Worm (Caenorhabditis elegans) whole organism, young adult: ENCODE measurements around the gene C08H9.18.

Experiments
- B0336.3 ChIP-seq: fragments of 200-800 bp; sonication (Bioruptor generic); IDR thresholded peaks from 2 replicates; pipeline ENCODE4 v1.3.6; 2022; ENCODE audit warnings: missing genetic modification characterization, missing compliant biosample characterization
- C17E4.6 ChIP-seq: fragments of 200-800 bp; sonication (Bioruptor generic); IDR thresholded peaks from 2 replicates; pipeline ENCODE4 v1.3.6; 2022; ENCODE audit warnings: missing genetic modification reagents, missing genetic modification characterization, missing compliant biosample characterization
- F10E7.11 ChIP-seq: sonication (generic microtip); optimal IDR thresholded peaks from 2 replicates; lab custom pipeline; 2017; ENCODE audit warnings: mild to moderate bottlenecking, missing genetic modification characterization, moderate library complexity, missing compliant biosample characterization
- F22D6.2 ChIP-seq: sonication (generic microtip); optimal IDR thresholded peaks from 2 replicates; lab custom pipeline; 2016; ENCODE audit warnings: mild to moderate bottlenecking, missing genetic modification characterization, missing compliant biosample characterization
- F23B12.7 ChIP-seq: sonication (generic microtip); optimal IDR thresholded peaks from 2 replicates; lab custom pipeline; 2017; ENCODE audit warnings: missing genetic modification characterization, mild to moderate bottlenecking, missing compliant biosample characterization, antibody characterized with exemption, moderate library complexity; ENCODE audit not compliant: insufficient read depth
- F33H1.4 ChIP-seq: fragments of 200-800 bp; sonication (Bioruptor generic); IDR thresholded peaks from 2 replicates; pipeline ENCODE4 v1.3.6; 2022; ENCODE audit warnings: missing genetic modification reagents, missing genetic modification characterization, missing compliant biosample characterization
- K12H6.12 ChIP-seq: fragments of 200-800 bp; sonication (Bioruptor generic); optimal IDR thresholded peaks from 2 replicates; lab custom pipeline; 2018; ENCODE audit warnings: mild to moderate bottlenecking, missing genetic modification characterization, missing compliant biosample characterization
- T26A5.8 ChIP-seq: sonication (generic microtip); optimal IDR thresholded peaks from 2 replicates; lab custom pipeline; 2016; ENCODE audit warnings: missing genetic modification characterization, missing compliant biosample characterization
- Y53F4B.3 ChIP-seq: fragments of 200-800 bp; sonication (Bioruptor generic); IDR thresholded peaks from 2 replicates; pipeline ENCODE4 v1.3.6; 2022; ENCODE audit warnings: missing genetic modification reagents, missing genetic modification characterization, missing compliant biosample characterization
- Y53G8AR.9 ChIP-seq: fragments of 200-800 bp; sonication (Bioruptor generic); conservative IDR thresholded peaks from 2 replicates; pipeline ENCODE4 v1.3.6; 2022; ENCODE audit warnings: missing genetic modification reagents, missing genetic modification characterization, missing compliant biosample characterization
- Y56A3A.18 ChIP-seq: fragments of 200-800 bp; sonication (Bioruptor generic); IDR thresholded peaks from 2 replicates; pipeline ENCODE4 v1.3.6; 2022; ENCODE audit warnings: missing genetic modification reagents, missing genetic modification characterization, missing compliant biosample characterization
- ama-1 ChIP-seq, 3 experiments: fragments of 150-350 bp in 1 of 3; sonication (generic microtip) in 2 of 3; optimal IDR thresholded peaks; 2 replicates each; lab custom pipeline; 2014 to 2018; ENCODE audit warnings: missing biosample characterization in 2 of 3, missing genetic modification characterization in 2 of 3, missing genetic modification reagents in 2 of 3
- attf-5 ChIP-seq: fragments of 200-800 bp; sonication (Bioruptor generic); optimal IDR thresholded peaks from 2 replicates; lab custom pipeline; 2018; ENCODE audit warnings: mild to moderate bottlenecking, missing genetic modification characterization, missing compliant biosample characterization
- die-1 ChIP-seq: sonication (generic microtip); optimal IDR thresholded peaks from 2 replicates; lab custom pipeline; 2016; ENCODE audit warnings: missing genotype, mild to moderate bottlenecking, missing genetic modification characterization, missing compliant biosample characterization
- efl-1 ChIP-seq: fragments of 150-350 bp; optimal IDR thresholded peaks from 2 replicates; lab custom pipeline; 2014; ENCODE audit warnings: missing biosample characterization, missing genetic modification reagents, missing genetic modification characterization
- egl-18 ChIP-seq: fragments of 200-800 bp; sonication (Bioruptor generic); IDR thresholded peaks from 2 replicates; pipeline ENCODE4 v1.3.6; 2022; ENCODE audit warnings: missing genetic modification reagents, missing genetic modification characterization, missing compliant biosample characterization
- egl-44 ChIP-seq: fragments of 200-800 bp; sonication (Bioruptor generic); IDR thresholded peaks from 2 replicates; pipeline ENCODE4 v1.3.6; 2022; ENCODE audit warnings: missing genetic modification reagents, missing genetic modification characterization, missing compliant biosample characterization
- gei-17 ChIP-seq: fragments of 200-800 bp; sonication (Bioruptor generic); optimal IDR thresholded peaks from 2 replicates; lab custom pipeline; 2018; ENCODE audit warnings: mild to moderate bottlenecking, missing genetic modification characterization, missing compliant biosample characterization
- him-1 ChIP-seq: sonication (generic microtip); optimal IDR thresholded peaks from 2 replicates; lab custom pipeline; 2016; ENCODE audit warnings: missing genotype, missing genetic modification reagents, missing genetic modification characterization, missing compliant biosample characterization
- hmg-1.2 ChIP-seq: fragments of 200-800 bp; sonication (Bioruptor generic); IDR thresholded peaks from 2 replicates; pipeline ENCODE4 v1.3.6; 2022; ENCODE audit warnings: missing genetic modification reagents, missing genetic modification characterization, missing compliant biosample characterization
- lag-1 ChIP-seq: fragments of 200-800 bp; sonication (Bioruptor generic); IDR thresholded peaks from 2 replicates; pipeline ENCODE4 v1.3.6; 2022; ENCODE audit warnings: missing genetic modification reagents, missing genetic modification characterization, missing compliant biosample characterization
- lin-26 ChIP-seq: fragments of 200-800 bp; sonication (Bioruptor generic); IDR thresholded peaks from 2 replicates; pipeline ENCODE4 v1.3.6; 2022; ENCODE audit warnings: missing genetic modification reagents, missing genetic modification characterization, missing compliant biosample characterization
- lin-35 ChIP-seq, 3 experiments: fragments of 150-350 bp in 2 of 3; sonication (generic microtip) in 1 of 3; optimal IDR thresholded peaks; 2 replicates each; lab custom pipeline; 2014 to 2018; ENCODE audit warnings: missing biosample characterization in 3 of 3, missing genetic modification characterization in 3 of 3, missing genetic modification reagents in 3 of 3
- lin-54 ChIP-seq: fragments of 200-800 bp; sonication (Bioruptor generic); optimal IDR thresholded peaks from 2 replicates; lab custom pipeline; 2018; ENCODE audit warnings: mild to moderate bottlenecking, missing genetic modification characterization, missing compliant biosample characterization
- lir-1 ChIP-seq: fragments of 200-800 bp; sonication (Bioruptor generic); conservative IDR thresholded peaks from 2 replicates; pipeline ENCODE4 v1.3.6; 2022; ENCODE audit warnings: missing genetic modification reagents, missing genetic modification characterization, missing compliant biosample characterization
- lsl-1 ChIP-seq: fragments of 200-800 bp; sonication (Bioruptor generic); optimal IDR thresholded peaks from 2 replicates; lab custom pipeline; 2018; ENCODE audit warnings: mild to moderate bottlenecking, missing genetic modification characterization, moderate library complexity, missing compliant biosample characterization
- lsy-27 ChIP-seq: sonication (generic microtip); optimal IDR thresholded peaks from 2 replicates; lab custom pipeline; 2017; ENCODE audit warnings: missing genetic modification characterization, mild to moderate bottlenecking, missing compliant biosample characterization, antibody characterized with exemption, missing genotype, borderline replicate concordance; ENCODE audit not compliant: insufficient read depth
- madf-6 ChIP-seq: fragments of 200-800 bp; sonication (Bioruptor generic); IDR thresholded peaks from 2 replicates; pipeline ENCODE4 v1.3.6; 2022; ENCODE audit warnings: missing genetic modification reagents, missing genetic modification characterization, missing compliant biosample characterization
- madf-8 ChIP-seq: fragments of 200-800 bp; sonication (Bioruptor generic); conservative IDR thresholded peaks from 2 replicates; pipeline ENCODE4 v1.3.6; 2022; ENCODE audit warnings: missing genetic modification reagents, missing genetic modification characterization, missing compliant biosample characterization
- mxl-1 ChIP-seq: sonication (generic microtip); optimal IDR thresholded peaks from 2 replicates; lab custom pipeline; 2016; ENCODE audit warnings: missing genetic modification characterization, missing compliant biosample characterization
- nfya-1 ChIP-seq: sonication (generic microtip); optimal IDR thresholded peaks from 2 replicates; lab custom pipeline; 2017; ENCODE audit warnings: antibody characterized with exemption, missing compliant biosample characterization, missing genetic modification characterization, borderline replicate concordance; ENCODE audit not compliant: insufficient read depth
- nfyb-1 ChIP-seq: fragments of 200-800 bp; sonication (Bioruptor generic); IDR thresholded peaks from 2 replicates; pipeline ENCODE4 v1.3.6; 2022; ENCODE audit warnings: missing genetic modification reagents, missing genetic modification characterization, missing compliant biosample characterization
- nhr-179 ChIP-seq: sonication (generic microtip); optimal IDR thresholded peaks from 2 replicates; lab custom pipeline; 2016; ENCODE audit warnings: mild to moderate bottlenecking, missing genetic modification characterization, missing compliant biosample characterization
- nhr-27 ChIP-seq: fragments of 200-800 bp; sonication (Bioruptor generic); optimal IDR thresholded peaks from 2 replicates; lab custom pipeline; 2018; ENCODE audit warnings: mild to moderate bottlenecking, missing genetic modification characterization, moderate library complexity, missing compliant biosample characterization
- nhr-80 ChIP-seq: sonication (generic microtip); optimal IDR thresholded peaks from 2 replicates; lab custom pipeline; 2016; ENCODE audit warnings: missing genetic modification characterization, missing compliant biosample characterization
- pbrm-1 ChIP-seq: fragments of 200-800 bp; sonication (Bioruptor generic); IDR thresholded peaks from 2 replicates; pipeline ENCODE4 v1.3.6; 2022; ENCODE audit warnings: missing genetic modification reagents, missing genetic modification characterization, missing compliant biosample characterization
- pha-4 ChIP-seq: fragments of 150-350 bp; sonication (generic microtip); optimal IDR thresholded peaks from 2 replicates; lab custom pipeline; 2014; ENCODE audit warnings: missing biosample characterization, missing genetic modification reagents, missing genetic modification characterization
- sea-2 ChIP-seq: fragments of 200-800 bp; sonication (Bioruptor generic); IDR thresholded peaks from 2 replicates; pipeline ENCODE4 v1.3.6; 2022; ENCODE audit warnings: missing genetic modification characterization, missing compliant biosample characterization
- snpc-1.3 ChIP-seq: sonication (generic microtip); optimal IDR thresholded peaks from 2 replicates; lab custom pipeline; 2017; ENCODE audit warnings: missing genetic modification characterization, mild to moderate bottlenecking, missing compliant biosample characterization, antibody characterized with exemption, moderate library complexity, missing genotype, missing genetic modification reagents; ENCODE audit not compliant: insufficient read depth
- snpc-3.4 ChIP-seq: sonication (generic microtip); optimal IDR thresholded peaks from 2 replicates; lab custom pipeline; 2017; ENCODE audit warnings: missing genetic modification characterization, mild to moderate bottlenecking, missing compliant biosample characterization, antibody characterized with exemption, moderate library complexity, missing genotype, missing genetic modification reagents
- tbp1 ChIP-seq: fragments of 200-800 bp; sonication (Bioruptor generic); optimal IDR thresholded peaks from 2 replicates; lab custom pipeline; 2018; ENCODE audit warnings: mild to moderate bottlenecking, missing genetic modification characterization, missing compliant biosample characterization
- tlf-1 ChIP-seq: fragments of 200-800 bp; sonication (Bioruptor generic); optimal IDR thresholded peaks from 2 replicates; lab custom pipeline; 2018; ENCODE audit warnings: mild to moderate bottlenecking, missing genetic modification characterization, missing compliant biosample characterization
- unc-62 ChIP-seq: fragments of 150-350 bp; optimal IDR thresholded peaks from 2 replicates; lab custom pipeline; 2014; ENCODE audit warnings: missing biosample characterization, missing genetic modification reagents, missing genetic modification characterization
- xnd-1 ChIP-seq: sonication (generic microtip); optimal IDR thresholded peaks from 2 replicates; lab custom pipeline; 2016; ENCODE audit warnings: missing genotype, missing genetic modification reagents, missing genetic modification characterization, missing compliant biosample characterization
- zfh-2 ChIP-seq: fragments of 200-800 bp; sonication (Bioruptor generic); conservative IDR thresholded peaks from 2 replicates; pipeline ENCODE4 v1.3.6; 2022; ENCODE audit warnings: missing genetic modification reagents, missing genetic modification characterization, missing compliant biosample characterization
- ztf-26 ChIP-seq: sonication (generic microtip); optimal IDR thresholded peaks from 2 replicates; lab custom pipeline; 2017; ENCODE audit warnings: missing genetic modification characterization, missing compliant biosample characterization

C08H9.18 gene

DNA sequence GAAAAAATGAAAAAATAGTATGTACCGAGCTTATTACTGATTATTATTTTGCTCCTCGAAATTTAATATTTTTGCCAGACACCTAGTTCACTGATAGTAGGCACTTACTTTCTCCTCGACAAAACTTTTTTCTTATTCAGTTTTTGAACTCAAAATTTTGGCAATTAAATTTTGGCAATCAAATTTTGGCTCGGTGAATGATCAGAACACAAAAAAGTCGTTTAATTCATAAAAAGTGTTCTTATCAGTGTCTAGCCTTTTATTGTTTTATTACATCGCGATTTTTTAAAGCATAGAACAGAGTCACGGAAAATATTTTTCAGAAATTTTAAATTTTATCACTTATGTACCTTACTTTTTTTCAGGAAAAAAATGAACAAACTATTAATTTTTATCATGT lies 33.1 kb upstream of the C08H9.18 start:
- TF ChIP-seq F22D6.2 (tag; lab: Kevin White, UChicago): no peak
- TF ChIP-seq unc-62 (GFP tag; lab: Kevin White, UChicago): no peak
- no peak for TF ChIP-seq lag-1 (GFP tag; lab: Robert Waterston, UW)
- no peak for TF ChIP-seq F23B12.7 (tag; lab: Kevin White, UChicago)
- TF ChIP-seq T26A5.8 (tag; lab: Kevin White, UChicago): no peak
- TF ChIP-seq lsy-27 (tag; lab: Kevin White, UChicago): no peak
- TF ChIP-seq efl-1 (GFP tag; lab: Kevin White, UChicago): no peak

ce11 chrII:9894435-9894834 lies 32.4 kb upstream of the C08H9.18 start, which contains the start of gene F26C11.1:
Gene F26C11.1 (plus strand): TSS chrII:9894735.
- TF ChIP-seq egl-18 (no peak), lir-1 (GFP tag; lab: Robert Waterston, UW) (no peak), nhr-27 (tag; lab: Kevin White, UChicago) (no peak), nhr-80 (no peak), nhr-179 (tag; lab: Kevin White, UChicago) (no peak), him-1 (no peak), lin-54 (GFP tag; lab: Kevin White, UChicago) (no peak), B0336.3 (no peak), sea-2 (GFP tag; lab: Robert Waterston, UW) (no peak), efl-1 (GFP tag; lab: Kevin White, UChicago) (no peak), gei-17 (no peak), nfya-1 (tag; lab: Kevin White, UChicago) (no peak), tlf-1 (GFP tag; lab: Kevin White, UChicago) (no peak), Y53G8AR.9 (GFP tag; lab: Robert Waterston, UW) (no peak), mxl-1 (tag; lab: Kevin White, UChicago) (no peak)

DNA sequence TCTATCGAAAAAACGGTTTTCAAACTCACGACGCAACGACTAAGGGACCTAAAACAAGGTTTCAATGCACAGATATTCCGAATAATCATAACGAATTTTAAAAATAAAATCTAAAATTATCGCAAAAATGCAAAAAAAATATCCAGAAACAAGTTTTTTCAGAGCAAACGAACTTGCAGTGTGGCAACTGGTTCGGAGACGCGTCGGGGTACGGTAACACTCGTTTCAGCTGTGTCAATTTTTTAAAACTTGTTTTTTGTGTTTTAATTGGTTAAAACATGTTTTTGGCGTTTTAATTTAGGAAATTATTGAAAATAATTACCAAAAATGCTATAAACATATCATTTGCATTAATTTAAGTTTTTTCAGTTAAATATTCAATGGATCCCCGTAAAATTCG lies 30.4 kb upstream of the C08H9.18 start, which contains the start of gene C08H9.16:
TSS of gene C08H9.16 (plus strand) at position 370 of the 400 bp plus-strand sequence.
- TF ChIP-seq pha-4 (peak; percentile 13), die-1 (no peak), efl-1 (GFP tag; lab: Kevin White, UChicago) (peak; percentile 20), xnd-1 (tag; lab: Kevin White, UChicago) (peak; percentile 8), lsl-1 (GFP tag; lab: Kevin White, UChicago) (peak; percentile 88), tbp1 (peak; percentile 13), attf-5 (GFP tag; lab: Kevin White, UChicago) (peak; percentile 26), Y53F4B.3 (GFP tag; lab: Robert Waterston, UW) (no peak), snpc-3.4 (tag; lab: Kevin White, UChicago) (peak; percentile 7), pbrm-1 (no peak), K12H6.12 (tag; lab: Kevin White, UChicago) (no peak), zfh-2 (GFP tag; lab: Robert Waterston, UW) (no peak), F10E7.11 (tag; lab: Kevin White, UChicago) (no peak), lin-26 (GFP tag; lab: Robert Waterston, UW) (no peak), Y56A3A.18 (no peak), C17E4.6 (GFP tag; lab: Robert Waterston, UW) (no peak), hmg-1.2 (peak; percentile 41; the same call in 1 of the 2 replicates), nfyb-1 (GFP tag; lab: Robert Waterston, UW) (peak; percentile 69; the same call in 1 of the 2 replicates), F22D6.2 (tag; lab: Kevin White, UChicago) (no peak), madf-8 (no peak), egl-44 (GFP tag; lab: Robert Waterston, UW) (no peak), snpc-1.3 (tag; lab: Kevin White, UChicago) (peak; percentile 45), ama-1 (optimal IDR thresholded peaks at IDR 0.05; lab: Kevin White, UChicago) (no peak), ama-1 (GFP tag; optimal IDR thresholded peaks at IDR 0.05; lab: Kevin White, UChicago) (no peak), ztf-26 (no peak), lin-35 (GFP tag; optimal IDR thresholded peaks at IDR 0.05; lab: Kevin White, UChicago) (peak in 1 of 3 experiments; percentile 40), F33H1.4 (GFP tag; lab: Robert Waterston, UW) (peak; percentile 78), madf-6 (peak; percentile 58; the same call in 1 of the 2 replicates)
